Worm (Caenorhabditis elegans) whole organism, L4 larva: ENCODE results near the gene str-193.

Experiments
- D1046.2 ChIP-seq: fragments of 200-800 bp; sonication (Bioruptor generic); IDR thresholded peaks from 2 replicates; pipeline ENCODE4 v1.3.6; 2022; ENCODE audit warnings: missing genetic modification characterization, missing compliant biosample characterization
- F26F4.8 ChIP-seq: fragments of 200-800 bp; sonication (Bioruptor generic); conservative IDR thresholded peaks from 2 replicates; pipeline ENCODE4 v1.3.6; 2022; ENCODE audit warnings: missing genetic modification characterization, missing compliant biosample characterization
- F44E2.7 ChIP-seq: fragments of 200-800 bp; sonication (Bioruptor generic); IDR thresholded peaks from 2 replicates; pipeline ENCODE4 v2.1.2; 2022; ENCODE audit warnings: missing genetic modification characterization, missing compliant biosample characterization
- R02D3.7 ChIP-seq: fragments of 150-350 bp; sonication (generic microtip); optimal IDR thresholded peaks from 3 replicates; lab custom pipeline; 2014; ENCODE audit warnings: missing biosample characterization, missing genetic modification characterization
- Y105C5A.15 ChIP-seq: fragments of 200-800 bp; sonication (Bioruptor generic); IDR thresholded peaks from 2 replicates; pipeline ENCODE4 v1.3.6; 2022; ENCODE audit warnings: missing genetic modification characterization, missing compliant biosample characterization
- Y75B8A.6 ChIP-seq: fragments of 200-800 bp; sonication (Bioruptor generic); IDR thresholded peaks from 2 replicates; pipeline ENCODE4 v1.3.6; 2022; ENCODE audit warnings: missing genetic modification reagents, missing genetic modification characterization, missing compliant biosample characterization
- ZK337.2 ChIP-seq: fragments of 200-800 bp; sonication (Bioruptor generic); IDR thresholded peaks from 2 replicates; pipeline ENCODE4 v1.3.6; 2022; ENCODE audit warnings: missing genetic modification reagents, missing genetic modification characterization, missing compliant biosample characterization
- ceh-28 ChIP-seq: fragments of 150-350 bp; optimal IDR thresholded peaks from 2 replicates; lab custom pipeline; 2014; ENCODE audit warnings: missing biosample characterization, missing genetic modification reagents, missing genetic modification characterization
- ceh-32 ChIP-seq: sonication (generic microtip); optimal IDR thresholded peaks from 2 replicates; lab custom pipeline; 2016; ENCODE audit warnings: mild to moderate bottlenecking, missing genetic modification characterization, missing compliant biosample characterization; ENCODE audit not compliant: poor library complexity
- ceh-44 ChIP-seq: fragments of 200-800 bp; sonication (Bioruptor generic); IDR thresholded peaks from 2 replicates; pipeline ENCODE4 v1.3.6; 2022; ENCODE audit warnings: missing genetic modification reagents, missing genetic modification characterization, missing compliant biosample characterization
- cey-2 ChIP-seq: sonication (generic microtip); optimal IDR thresholded peaks from 3 replicates; lab custom pipeline; 2017; ENCODE audit warnings: missing genetic modification characterization, mild to moderate bottlenecking, missing compliant biosample characterization, antibody characterized with exemption, borderline replicate concordance; ENCODE audit not compliant: insufficient read depth
- daf-12 ChIP-seq: fragments of 150-350 bp; optimal IDR thresholded peaks from 2 replicates; lab custom pipeline; 2014; ENCODE audit warnings: missing biosample characterization, missing genetic modification reagents, missing genetic modification characterization
- daf-19 ChIP-seq: fragments of 200-800 bp; sonication (Bioruptor generic); conservative IDR thresholded peaks from 2 replicates; pipeline ENCODE4 v1.3.6; 2022; ENCODE audit warnings: missing genetic modification characterization, missing compliant biosample characterization
- dmd-6 ChIP-seq: fragments of 200-800 bp; sonication (Bioruptor generic); IDR thresholded peaks from 2 replicates; pipeline ENCODE4 v1.3.6; 2022; ENCODE audit warnings: missing genetic modification reagents, missing genetic modification characterization, missing compliant biosample characterization
- duxl-1 ChIP-seq: sonication (generic microtip); optimal IDR thresholded peaks from 2 replicates; lab custom pipeline; 2016; ENCODE audit warnings: mild to moderate bottlenecking, missing genetic modification characterization, moderate library complexity, missing compliant biosample characterization; ENCODE audit not compliant: poor library complexity
- fos-1 ChIP-seq: fragments of 150-350 bp; optimal IDR thresholded peaks from 2 replicates; lab custom pipeline; 2014; ENCODE audit warnings: missing biosample characterization, missing genetic modification characterization
- hif-1 ChIP-seq, 2 experiments: sonication (generic microtip); optimal IDR thresholded peaks; 2 replicates each; lab custom pipeline; 2016 to 2017; ENCODE audit warnings: missing compliant biosample characterization in 2 of 2, missing genetic modification characterization in 2 of 2, missing genetic modification reagents in 2 of 2, missing genotype in 2 of 2, mild to moderate bottlenecking in 1 of 2
- hlh-11 ChIP-seq: fragments of 200-800 bp; sonication (Bioruptor generic); optimal IDR thresholded peaks from 2 replicates; lab custom pipeline; 2018; ENCODE audit warnings: mild to moderate bottlenecking, missing genetic modification characterization, missing compliant biosample characterization
- hlh-30 ChIP-seq: sonication (generic microtip); optimal IDR thresholded peaks from 2 replicates; lab custom pipeline; 2017; ENCODE audit warnings: antibody characterized with exemption, mild to moderate bottlenecking, missing genetic modification characterization, missing compliant biosample characterization; ENCODE audit not compliant: insufficient read depth
- hmg-1.1 ChIP-seq: fragments of 200-800 bp; sonication (Bioruptor generic); IDR thresholded peaks from 2 replicates; pipeline ENCODE4 v1.3.6; 2022; ENCODE audit warnings: missing genetic modification reagents, missing genetic modification characterization, missing compliant biosample characterization
- jun-1 ChIP-seq: fragments of 150-350 bp; optimal IDR thresholded peaks from 2 replicates; lab custom pipeline; 2014; ENCODE audit warnings: missing biosample characterization, missing genetic modification reagents, missing genetic modification characterization
- lin-15B ChIP-seq: fragments of 150-350 bp; sonication (generic microtip); optimal IDR thresholded peaks from 3 replicates; lab custom pipeline; 2014; ENCODE audit warnings: missing biosample characterization, missing genetic modification characterization
- lin-29 ChIP-seq: fragments of 200-800 bp; sonication (Bioruptor generic); IDR thresholded peaks from 2 replicates; pipeline ENCODE4 v1.3.6; 2022; ENCODE audit warnings: missing genetic modification reagents, missing genetic modification characterization, missing compliant biosample characterization
- lir-3 ChIP-seq: sonication (generic microtip); optimal IDR thresholded peaks from 2 replicates; lab custom pipeline; 2016; ENCODE audit warnings: mild to moderate bottlenecking, missing genetic modification characterization, missing compliant biosample characterization
- lsy-2 ChIP-seq, 2 experiments: fragments of 150-350 bp in 1 of 2; sonication (generic microtip) in 1 of 2; optimal IDR thresholded peaks; 2 replicates each; lab custom pipeline; 2014 to 2017; ENCODE audit warnings: missing biosample characterization in 2 of 2, missing genetic modification characterization in 2 of 2
- mdl-1 ChIP-seq, 2 experiments: fragments of 150-350 bp in 1 of 2; sonication (generic microtip) in 1 of 2; optimal IDR thresholded peaks; 2 replicates each; lab custom pipeline; 2014 to 2017; ENCODE audit warnings: missing biosample characterization in 2 of 2, missing genetic modification characterization in 2 of 2
- mep-1 ChIP-seq: fragments of 150-350 bp; sonication (generic microtip); optimal IDR thresholded peaks from 3 replicates; lab custom pipeline; 2014; ENCODE audit warnings: missing biosample characterization, missing genetic modification characterization
- mxl-2 ChIP-seq: fragments of 200-800 bp; sonication (Bioruptor generic); conservative IDR thresholded peaks from 2 replicates; pipeline ENCODE4 v1.3.6; 2022; ENCODE audit warnings: missing genetic modification reagents, missing genetic modification characterization, missing compliant biosample characterization
- mxl-3 ChIP-seq: fragments of 200-800 bp; sonication (Bioruptor generic); optimal IDR thresholded peaks from 2 replicates; lab custom pipeline; 2018; ENCODE audit warnings: mild to moderate bottlenecking, missing genetic modification characterization, missing compliant biosample characterization
- nhr-10 ChIP-seq: fragments of 150-350 bp; optimal IDR thresholded peaks from 2 replicates; lab custom pipeline; 2014; ENCODE audit warnings: missing biosample characterization, missing genetic modification characterization
- nhr-102 ChIP-seq: sonication (generic microtip); optimal IDR thresholded peaks from 2 replicates; lab custom pipeline; 2016; ENCODE audit warnings: mild to moderate bottlenecking, missing genetic modification characterization, moderate library complexity, missing compliant biosample characterization
- nhr-237 ChIP-seq: sonication (generic microtip); optimal IDR thresholded peaks from 2 replicates; lab custom pipeline; 2017; ENCODE audit warnings: missing biosample characterization, missing genetic modification characterization
- nhr-25 ChIP-seq: sonication (generic microtip); optimal IDR thresholded peaks from 2 replicates; lab custom pipeline; 2017; ENCODE audit warnings: missing genetic modification characterization, mild to moderate bottlenecking, missing compliant biosample characterization, antibody characterized with exemption, moderate library complexity, borderline replicate concordance; ENCODE audit not compliant: insufficient read depth
- nhr-41 ChIP-seq: fragments of 200-800 bp; sonication (Bioruptor generic); IDR thresholded peaks from 2 replicates; pipeline ENCODE4 v1.3.6; 2022; ENCODE audit warnings: missing genetic modification reagents, missing genetic modification characterization, missing compliant biosample characterization
- nhr-42 ChIP-seq: fragments of 200-800 bp; sonication (Bioruptor generic); IDR thresholded peaks from 2 replicates; pipeline ENCODE4 v1.3.6; 2022; ENCODE audit warnings: missing genetic modification characterization, missing compliant biosample characterization
- nhr-48 ChIP-seq: sonication (generic microtip); optimal IDR thresholded peaks from 2 replicates; lab custom pipeline; 2016; ENCODE audit warnings: mild to moderate bottlenecking, missing genetic modification characterization, missing compliant biosample characterization
- nhr-6 ChIP-seq: fragments of 150-350 bp; optimal IDR thresholded peaks from 2 replicates; lab custom pipeline; 2014; ENCODE audit warnings: missing biosample characterization, missing genetic modification characterization
- rbr-2 ChIP-seq: sonication (generic microtip); optimal IDR thresholded peaks from 2 replicates; lab custom pipeline; 2016; ENCODE audit warnings: missing genotype, missing genetic modification characterization, missing compliant biosample characterization
- saeg-2 ChIP-seq: fragments of 200-800 bp; sonication (Bioruptor generic); IDR thresholded peaks from 2 replicates; pipeline ENCODE4 v1.3.6; 2022; ENCODE audit warnings: missing genetic modification reagents, missing genetic modification characterization, missing compliant biosample characterization
- skn-1 ChIP-seq: fragments of 150-350 bp; optimal IDR thresholded peaks from 2 replicates; lab custom pipeline; 2014; ENCODE audit warnings: missing biosample characterization, missing genetic modification characterization
- snpc-1.2 ChIP-seq: fragments of 200-800 bp; sonication (Bioruptor generic); IDR thresholded peaks from 2 replicates; pipeline ENCODE4 v1.3.6; 2022; ENCODE audit warnings: missing genetic modification reagents, missing genetic modification characterization, missing compliant biosample characterization
- spr-1 ChIP-seq: sonication (generic microtip); optimal IDR thresholded peaks from 2 replicates; lab custom pipeline; 2016; ENCODE audit warnings: mild to moderate bottlenecking, missing genetic modification characterization, missing compliant biosample characterization
- tag-97 ChIP-seq: fragments of 200-800 bp; sonication (Bioruptor generic); IDR thresholded peaks from 2 replicates; pipeline ENCODE4 v1.3.6; 2022; ENCODE audit warnings: missing genetic modification characterization, missing compliant biosample characterization
- unc-39 ChIP-seq: sonication (generic microtip); optimal IDR thresholded peaks from 2 replicates; lab custom pipeline; 2017; ENCODE audit warnings: missing biosample characterization, missing genetic modification characterization
- unc-62 ChIP-seq, 3 experiments: fragments of 150-350 bp in 1 of 3; sonication (generic microtip); optimal IDR thresholded peaks in 2 of 3; peaks in 1 of 3; 1 replicate in 1 of 3; 2 replicates in 2 of 3; lab custom pipeline; 2014 to 2017; ENCODE audit warnings: missing biosample characterization in 3 of 3, missing genetic modification characterization in 3 of 3, missing genetic modification reagents in 3 of 3, missing genotype in 1 of 3
- zag-1 ChIP-seq: fragments of 150-350 bp; optimal IDR thresholded peaks from 2 replicates; lab custom pipeline; 2014; ENCODE audit warnings: missing biosample characterization, missing genetic modification characterization
- zip-11 ChIP-seq: fragments of 200-800 bp; sonication (Bioruptor generic); IDR thresholded peaks from 2 replicates; pipeline ENCODE4 v1.3.6; 2022; ENCODE audit warnings: missing genetic modification characterization, missing compliant biosample characterization
- zip-2 ChIP-seq: fragments of 150-350 bp; optimal IDR thresholded peaks from 2 replicates; lab custom pipeline; 2014; ENCODE audit warnings: missing biosample characterization, missing genetic modification characterization
- ztf-11 ChIP-seq: fragments of 150-350 bp; optimal IDR thresholded peaks from 2 replicates; lab custom pipeline; 2014; ENCODE audit warnings: missing biosample characterization, missing genetic modification characterization

The str-193 gene

DNA sequence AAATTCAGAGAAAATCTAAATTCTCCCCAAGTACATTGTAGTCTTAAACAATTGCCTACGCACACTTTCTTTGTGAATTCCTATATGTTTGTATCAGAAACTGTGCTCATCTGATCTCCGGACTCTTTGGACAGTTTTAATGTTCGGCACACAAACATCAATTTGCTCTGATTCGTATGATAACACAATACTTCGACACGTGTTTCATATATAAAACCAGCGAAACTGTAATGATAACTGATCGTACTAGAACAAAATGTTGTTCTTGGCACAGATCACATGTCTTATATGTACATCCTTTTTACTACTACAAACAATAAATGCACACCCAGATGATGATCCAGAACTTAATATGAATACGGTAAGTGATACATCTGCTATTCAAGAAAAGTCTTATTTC lies 30.3 kb downstream of the str-193 start, which contains the start of gene lipl-2 (continued):
- TF ChIP-seq nhr-25 (tag; lab: Kevin White, UChicago) (no peak), ztf-11 (tag; lab: Kevin White, UChicago) (no peak), ZK337.2 (GFP tag; lab: Robert Waterston, UW) (no peak), zip-11 (GFP tag; lab: Robert Waterston, UW) (no peak), mdl-1 (tag; optimal IDR thresholded peaks at IDR 0.05; lab: Kevin White, UChicago) (peak in 1 of 2 experiments; percentile 36), F44E2.7 (GFP tag; lab: Robert Waterston, UW) (no peak), mxl-2 (GFP tag; lab: Robert Waterston, UW) (no peak), F26F4.8 (GFP tag; lab: Robert Waterston, UW) (no peak), jun-1 (tag; lab: Kevin White, UChicago) (no peak), fos-1 (tag; lab: Kevin White, UChicago) (no peak), lir-3 (tag; lab: Kevin White, UChicago) (no peak), ceh-44 (GFP tag; lab: Robert Waterston, UW) (no peak), tag-97 (GFP tag; lab: Robert Waterston, UW) (no peak), cey-2 (no peak), Y75B8A.6 (GFP tag; lab: Robert Waterston, UW) (no peak), nhr-48 (tag; lab: Kevin White, UChicago) (no peak), hmg-1.1 (GFP tag; lab: Robert Waterston, UW) (no peak), mxl-3 (peak; percentile 32), snpc-1.2 (GFP tag; lab: Robert Waterston, UW) (no peak), nhr-41 (no peak), ceh-28 (no peak), Y105C5A.15 (GFP tag; lab: Robert Waterston, UW) (no peak), rbr-2 (tag; lab: Kevin White, UChicago) (no peak), unc-62 (GFP tag; optimal IDR thresholded peaks at IDR 0.05 in 1 of 2; lab: Kevin White, UChicago) (peak in 1 of 2 experiments; percentile 26), unc-62 (tag; optimal IDR thresholded peaks at IDR 0.05; lab: Kevin White, UChicago) (no peak)

DNA sequence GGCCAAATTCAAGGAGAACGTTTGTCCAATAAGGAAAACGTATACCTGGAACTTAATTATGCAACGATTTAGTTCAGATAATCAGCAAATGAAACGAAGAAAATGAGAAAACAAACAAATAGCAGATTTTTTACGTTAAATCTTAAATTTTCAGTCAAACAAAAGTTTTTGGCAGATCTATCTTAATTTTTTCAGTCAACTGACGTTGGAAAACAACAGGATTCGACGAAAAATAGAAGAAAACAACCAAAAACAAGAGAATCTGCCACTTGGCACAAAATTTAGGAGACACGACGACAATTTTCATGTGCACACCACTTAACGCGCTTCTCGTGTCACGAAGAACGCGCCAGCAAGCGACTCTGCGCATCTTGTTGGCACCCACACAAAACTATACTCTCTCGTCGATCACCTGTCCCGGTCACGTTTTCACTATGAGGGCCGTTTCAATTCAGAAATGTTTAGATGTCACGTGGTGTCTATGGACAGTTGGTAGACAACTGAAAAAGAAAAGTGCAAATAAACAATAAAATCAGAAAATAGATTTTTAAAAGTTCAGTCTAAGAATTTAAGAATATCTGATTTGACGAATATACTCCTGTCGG lies 31.9 kb downstream of the str-193 start, which contains the start of gene ztf-7:
Gene ztf-7 (minus strand): TSS at position 51 of the 605 bp plus-strand sequence.
- TF ChIP-seq ceh-32 (tag; lab: Kevin White, UChicago) (peak; percentile 44), nhr-10 (peak; percentile 60), dmd-6 (GFP tag; lab: Robert Waterston, UW) (peak; percentile 99), daf-12 (no peak), zag-1 (tag; lab: Kevin White, UChicago) (no peak), hlh-30 (tag; lab: Kevin White, UChicago) (peak; percentile 100), nhr-102 (tag; lab: Kevin White, UChicago) (peak; percentile 97), unc-39 (no peak), spr-1 (tag; lab: Kevin White, UChicago) (peak; percentile 91), hif-1 (tag; optimal IDR thresholded peaks at IDR 0.05; lab: Kevin White, UChicago) (peak; percentile 74 to 92), skn-1 (peak; percentile 29), mep-1 (tag; lab: Kevin White, UChicago) (peak; percentile 97), duxl-1 (tag; lab: Kevin White, UChicago) (peak; percentile 82), R02D3.7 (tag; lab: Kevin White, UChicago) (no peak), jun-1 (tag; lab: Kevin White, UChicago) (peak; percentile 69), lin-15B (no peak), daf-19 (peak; percentile 85), zip-2 (tag; lab: Kevin White, UChicago) (peak; percentile 70), lsy-2 (tag; optimal IDR thresholded peaks at IDR 0.05; lab: Kevin White, UChicago) (peak; percentile 80 to 95), nhr-42 (peak; percentile 94), nhr-237 (tag; lab: Kevin White, UChicago) (no peak), lin-29 (GFP tag; lab: Robert Waterston, UW) (peak; percentile 85), saeg-2 (GFP tag; lab: Robert Waterston, UW) (peak; percentile 93), Y75B8A.6 (GFP tag; lab: Robert Waterston, UW) (no peak), hlh-11 (tag; lab: Kevin White, UChicago) (peak; percentile 100), D1046.2 (GFP tag; lab: Robert Waterston, UW) (peak; percentile 55; the same call in 1 of the 2 replicates), nhr-6 (tag; lab: Kevin White, UChicago) (peak; percentile 87), ztf-11 (tag; lab: Kevin White, UChicago) (no peak), Y105C5A.15 (GFP tag; lab: Robert Waterston, UW) (no peak)
